Worm (Caenorhabditis elegans) whole organism, L2 larva: ENCODE data around the gene pst-2.

Experiments
- R02D3.7 ChIP-seq: fragments of 150-350 bp; optimal IDR thresholded peaks from 2 replicates; lab custom pipeline; 2014; ENCODE audit warnings: missing biosample characterization, missing genetic modification characterization
- ama-1 ChIP-seq: fragments of 150-350 bp; optimal IDR thresholded peaks from 2 replicates; lab custom pipeline; 2018; ENCODE audit warnings: inconsistent platforms
- lsy-2 ChIP-seq, 2 experiments: fragments of 150-350 bp in 1 of 2; sonication (generic microtip) in 1 of 2; optimal IDR thresholded peaks; 2 replicates each; lab custom pipeline; 2014 to 2017; ENCODE audit warnings: missing biosample characterization in 2 of 2, missing genetic modification characterization in 2 of 2
- nhr-11 ChIP-seq: fragments of 150-350 bp; optimal IDR thresholded peaks from 2 replicates; lab custom pipeline; 2014; ENCODE audit warnings: missing biosample characterization, missing genetic modification characterization
- sma-9 ChIP-seq, 2 experiments: fragments of 150-350 bp in 1 of 2; sonication (generic microtip) in 1 of 2; optimal IDR thresholded peaks; 2 replicates each; lab custom pipeline; 2014 to 2016; ENCODE audit warnings: missing genetic modification characterization in 2 of 2, mild to moderate bottlenecking in 1 of 2, missing biosample characterization in 1 of 2, missing compliant biosample characterization in 1 of 2, missing genetic modification reagents in 1 of 2, moderate library complexity in 1 of 2

DNA sequence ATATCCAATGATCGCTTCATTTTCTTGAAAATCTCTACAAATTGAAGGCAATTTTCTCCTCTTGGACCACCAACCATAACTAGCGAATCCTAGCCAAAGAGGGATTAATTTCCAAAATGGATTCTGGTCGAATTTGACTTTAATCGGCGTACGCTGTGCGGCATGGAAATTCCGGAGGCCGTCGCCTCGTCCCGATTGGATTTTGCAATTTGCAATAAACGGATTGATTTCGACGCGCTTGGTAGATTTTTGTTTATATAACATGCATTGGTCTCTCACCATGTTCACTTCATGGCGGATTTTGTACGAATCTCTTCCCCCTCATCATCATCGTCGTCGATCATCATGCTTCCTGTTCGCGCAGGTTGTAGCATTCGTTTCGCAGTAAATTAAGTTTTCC is 14.5 kb upstream of the pst-2 start:
- no peak for TF ChIP-seq R02D3.7
- no peak for TF ChIP-seq lsy-2 (tag; optimal IDR thresholded peaks at IDR 0.05; lab: Kevin White, UChicago)
- TF ChIP-seq nhr-11 (tag; lab: Kevin White, UChicago), result no peak
- no peak for TF ChIP-seq sma-9 (GFP tag; optimal IDR thresholded peaks at IDR 0.05; lab: Kevin White, UChicago)
- TF ChIP-seq sma-9 (tag; optimal IDR thresholded peaks at IDR 0.05; lab: Kevin White, UChicago), result no peak
- TF ChIP-seq ama-1, result no peak
